Fruit fly (Drosophila melanogaster) whole organism, embryonic: ENCODE measurements around the gene PIG-Q.
A peak's percentile ranks its signal among the peaks of the same experiment; 100 is the strongest.

Source experiments
- Atf-2 ChIP-seq: fragments of 200-800 bp; sonication (Bioruptor generic); optimal IDR thresholded peaks from 2 replicates; lab custom pipeline; 2016; ENCODE audit warnings: missing biosample characterization, missing genetic modification characterization
- Atf6 ChIP-seq: fragments of 200-800 bp; sonication (Bioruptor generic); IDR thresholded peaks from 2 replicates; pipeline ENCODE4 v1.3.6; 2022; ENCODE audit warnings: missing biosample characterization, missing genetic modification characterization
- Bdp1 ChIP-seq: fragments of 200-800 bp; sonication (Bioruptor generic); optimal IDR thresholded peaks from 3 replicates; lab custom pipeline; 2016; ENCODE audit warnings: missing biosample characterization, missing genetic modification characterization
- CG10267 ChIP-seq: fragments of 200-800 bp; sonication (Bioruptor generic); optimal IDR thresholded peaks from 2 replicates; lab custom pipeline; 2018; ENCODE audit warnings: missing biosample characterization, mild to moderate bottlenecking, missing genetic modification characterization, moderate library complexity
- CG12219 ChIP-seq: fragments of 200-800 bp; sonication (Bioruptor generic); optimal IDR thresholded peaks from 3 replicates; lab custom pipeline; 2018; ENCODE audit warnings: missing biosample characterization, mild to moderate bottlenecking, missing genetic modification characterization
- CG12942 ChIP-seq: fragments of 200-800 bp; sonication (Bioruptor generic); optimal IDR thresholded peaks from 3 replicates; lab custom pipeline; 2016; ENCODE audit warnings: missing biosample characterization, missing genetic modification characterization
- CG14014 ChIP-seq: fragments of 200-800 bp; sonication (Bioruptor generic); IDR thresholded peaks from 2 replicates; pipeline ENCODE4 v1.3.6; 2022; ENCODE audit warnings: missing biosample characterization, missing genetic modification characterization
- CG14710 ChIP-seq: fragments of 200-800 bp; sonication (Bioruptor generic); optimal IDR thresholded peaks from 3 replicates; lab custom pipeline; 2019; ENCODE audit warnings: missing biosample characterization, mild to moderate bottlenecking, missing genetic modification characterization, moderate library complexity
- CG17802 ChIP-seq: fragments of 200-800 bp; sonication (Bioruptor generic); optimal IDR thresholded peaks from 2 replicates; lab custom pipeline; 2018; ENCODE audit warnings: missing biosample characterization, mild to moderate bottlenecking, missing genetic modification characterization, moderate library complexity
- CG18764 ChIP-seq: fragments of 200-800 bp; sonication (Bioruptor generic); optimal IDR thresholded peaks from 3 replicates; lab custom pipeline; 2016; ENCODE audit warnings: missing biosample characterization, missing genetic modification characterization
- CG2116 ChIP-seq: fragments of 200-800 bp; sonication (Bioruptor generic); optimal IDR thresholded peaks from 3 replicates; lab custom pipeline; 2018; ENCODE audit warnings: missing biosample characterization, mild to moderate bottlenecking, missing genetic modification characterization
- CG30020 ChIP-seq: fragments of 200-800 bp; optimal IDR thresholded peaks from 2 replicates; lab custom pipeline; 2019; ENCODE audit warnings: missing biosample characterization, mild to moderate bottlenecking, missing genetic modification characterization, moderate library complexity
- CG34224 ChIP-seq: fragments of 200-800 bp; sonication (Bioruptor generic); IDR thresholded peaks from 3 replicates; pipeline ENCODE4 v1.3.6; 2022; ENCODE audit warnings: missing biosample characterization, missing genetic modification characterization; ENCODE audit not compliant: partially characterized antibody
- CG4854 ChIP-seq: fragments of 200-800 bp; sonication (Bioruptor generic); optimal IDR thresholded peaks from 2 replicates; lab custom pipeline; 2016; ENCODE audit warnings: missing biosample characterization, missing genetic modification characterization, inconsistent platforms
- CG6791 ChIP-seq: fragments of 200-800 bp; sonication (Bioruptor generic); IDR thresholded peaks from 3 replicates; pipeline ENCODE4 v1.3.6; 2022; ENCODE audit warnings: missing biosample characterization, missing genetic modification characterization; ENCODE audit not compliant: partially characterized antibody
- CG7372 ChIP-seq: fragments of 200-800 bp; sonication (Bioruptor generic); IDR thresholded peaks from 2 replicates; pipeline ENCODE4 v1.3.6; 2022; ENCODE audit warnings: missing biosample characterization, missing genetic modification characterization
- CG7839 ChIP-seq: fragments of 200-800 bp; sonication (Bioruptor generic); optimal IDR thresholded peaks from 3 replicates; lab custom pipeline; 2018; ENCODE audit warnings: missing biosample characterization, mild to moderate bottlenecking, missing genetic modification characterization, moderate library complexity
- CG8359 ChIP-seq: fragments of 200-800 bp; sonication (Bioruptor generic); optimal IDR thresholded peaks from 2 replicates; lab custom pipeline; 2017; ENCODE audit warnings: missing biosample characterization, mild to moderate bottlenecking, missing genetic modification characterization, borderline replicate concordance
- CG8944 ChIP-seq: fragments of 200-800 bp; sonication (Bioruptor generic); optimal IDR thresholded peaks from 3 replicates; lab custom pipeline; 2016; ENCODE audit warnings: missing biosample characterization, missing genetic modification characterization
- CG9609 ChIP-seq: fragments of 200-800 bp; sonication (Bioruptor generic); optimal IDR thresholded peaks from 3 replicates; lab custom pipeline; 2016; ENCODE audit warnings: missing biosample characterization, missing genetic modification characterization
- CHES-1-like ChIP-seq: fragments of 200-800 bp; sonication (Bioruptor generic); optimal IDR thresholded peaks from 2 replicates; lab custom pipeline; 2016; ENCODE audit warnings: missing biosample characterization, missing genetic modification characterization
- Dip2 ChIP-seq: fragments of 200-800 bp; sonication (Bioruptor generic); IDR thresholded peaks from 2 replicates; pipeline ENCODE4 v1.3.6; 2022; ENCODE audit warnings: missing biosample characterization, missing genetic modification characterization
- Dp ChIP-seq: fragments of 200-800 bp; sonication (Bioruptor generic); optimal IDR thresholded peaks from 2 replicates; lab custom pipeline; 2018; ENCODE audit warnings: missing biosample characterization, mild to moderate bottlenecking, missing genetic modification characterization, moderate library complexity
- ERR ChIP-seq: fragments of 200-800 bp; sonication (Bioruptor generic); optimal IDR thresholded peaks from 2 replicates; lab custom pipeline; 2016; ENCODE audit warnings: missing biosample characterization, missing genetic modification characterization
- Ets97D ChIP-seq: fragments of 200-800 bp; sonication (Bioruptor generic); optimal IDR thresholded peaks from 3 replicates; lab custom pipeline; 2016; ENCODE audit warnings: missing biosample characterization, missing genetic modification characterization
- H2.0 ChIP-seq: fragments of 200-800 bp; sonication (Bioruptor generic); IDR thresholded peaks from 2 replicates; pipeline ENCODE4 v1.3.6; 2022; ENCODE audit warnings: missing biosample characterization, missing genetic modification characterization
- HHEX ChIP-seq: fragments of 200-800 bp; sonication (Bioruptor generic); optimal IDR thresholded peaks from 3 replicates; lab custom pipeline; 2017; ENCODE audit warnings: missing biosample characterization, mild to moderate bottlenecking, missing genetic modification characterization, missing genetic modification reagents
- Hr39 ChIP-seq: fragments of >200 bp; optimal IDR thresholded peaks from 2 replicates; lab custom pipeline; 2017
- Hr51 ChIP-seq, 2 experiments: fragments of 200-800 bp; sonication (Bioruptor generic); optimal IDR thresholded peaks; 2 replicates in 1 of 2; 3 replicates in 1 of 2; lab custom pipeline; 2016 to 2018; ENCODE audit warnings: missing biosample characterization in 2 of 2, missing genetic modification characterization in 2 of 2, mild to moderate bottlenecking in 1 of 2, moderate library complexity in 1 of 2
- Mes4 ChIP-seq: fragments of 200-800 bp; sonication (Bioruptor generic); optimal IDR thresholded peaks from 2 replicates; lab custom pipeline; 2016; ENCODE audit warnings: missing biosample characterization, missing genetic modification characterization
- Six4 ChIP-seq: fragments of 200-800 bp; sonication (Bioruptor generic); optimal IDR thresholded peaks from 2 replicates; lab custom pipeline; 2016; ENCODE audit warnings: missing biosample characterization, missing genetic modification characterization
- Sox100B ChIP-seq: fragments of 200-800 bp; sonication (Bioruptor generic); optimal IDR thresholded peaks from 3 replicates; lab custom pipeline; 2018; ENCODE audit warnings: missing biosample characterization, mild to moderate bottlenecking, missing genetic modification characterization
- ap ChIP-seq: fragments of 200-800 bp; sonication (Bioruptor generic); IDR thresholded peaks from 2 replicates; pipeline ENCODE4 v1.3.6; 2022; ENCODE audit warnings: missing biosample characterization, missing genetic modification characterization
- ash1 ChIP-seq: fragments of 200-800 bp; sonication (Bioruptor generic); optimal IDR thresholded peaks from 2 replicates; lab custom pipeline; 2018; ENCODE audit warnings: missing biosample characterization, mild to moderate bottlenecking, missing genetic modification characterization
- ato ChIP-seq: fragments of 200-800 bp; sonication (Bioruptor generic); IDR thresholded peaks from 2 replicates; pipeline ENCODE4 v1.3.6; 2022; ENCODE audit warnings: missing biosample characterization, missing genetic modification characterization; ENCODE audit not compliant: partially characterized antibody
- bbx ChIP-seq: fragments of 200-800 bp; sonication (Bioruptor generic); IDR thresholded peaks from 2 replicates; pipeline ENCODE4 v1.3.6; 2022; ENCODE audit warnings: missing biosample characterization, missing genetic modification characterization; ENCODE audit not compliant: partially characterized antibody
- cato ChIP-seq: fragments of 200-800 bp; sonication (Bioruptor generic); optimal IDR thresholded peaks from 2 replicates; lab custom pipeline; 2016; ENCODE audit warnings: missing biosample characterization, missing genetic modification characterization, borderline replicate concordance
- cg ChIP-seq: fragments of 200-800 bp; sonication (Bioruptor generic); optimal IDR thresholded peaks from 3 replicates; lab custom pipeline; 2019; ENCODE audit warnings: missing biosample characterization, mild to moderate bottlenecking, missing genetic modification characterization, moderate library complexity
- chm ChIP-seq: fragments of 200-800 bp; sonication (Bioruptor generic); IDR thresholded peaks from 2 replicates; pipeline ENCODE4 v1.3.6; 2022; ENCODE audit warnings: missing biosample characterization, missing genetic modification characterization
- da ChIP-seq: fragments of 200-800 bp; sonication (Bioruptor generic); optimal IDR thresholded peaks from 2 replicates; lab custom pipeline; 2016; ENCODE audit warnings: missing biosample characterization, missing genetic modification characterization
- gcm ChIP-seq: fragments of 200-800 bp; sonication (Bioruptor generic); optimal IDR thresholded peaks from 2 replicates; lab custom pipeline; 2019; ENCODE audit warnings: missing biosample characterization, mild to moderate bottlenecking, missing genetic modification characterization, moderate library complexity
- grau ChIP-seq: fragments of 200-800 bp; optimal IDR thresholded peaks from 3 replicates; lab custom pipeline; 2019; ENCODE audit warnings: missing biosample characterization, mild to moderate bottlenecking, missing genetic modification characterization, moderate library complexity
- jumu ChIP-seq: fragments of 200-800 bp; sonication (Bioruptor generic); optimal IDR thresholded peaks from 3 replicates; lab custom pipeline; 2016; ENCODE audit warnings: missing biosample characterization, missing genetic modification characterization
- odd ChIP-seq: fragments of 200-800 bp; sonication (Bioruptor generic); optimal IDR thresholded peaks from 2 replicates; lab custom pipeline; 2017; ENCODE audit warnings: missing biosample characterization, mild to moderate bottlenecking, missing genetic modification characterization
- peb ChIP-seq: fragments of 200-800 bp; sonication (Bioruptor generic); IDR thresholded peaks from 2 replicates; pipeline ENCODE4 v1.3.6; 2022; ENCODE audit warnings: missing biosample characterization, missing genetic modification characterization
- slbo ChIP-seq: fragments of 200-800 bp; sonication (Bioruptor generic); IDR thresholded peaks from 2 replicates; pipeline ENCODE4 v1.3.6; 2022; ENCODE audit warnings: missing biosample characterization, missing genetic modification characterization
- sug ChIP-seq: fragments of 200-800 bp; optimal IDR thresholded peaks from 2 replicates; lab custom pipeline; 2019; ENCODE audit warnings: missing biosample characterization, mild to moderate bottlenecking, missing genetic modification characterization, moderate library complexity
- tin ChIP-seq: fragments of 200-800 bp; sonication (Bioruptor generic); optimal IDR thresholded peaks from 3 replicates; lab custom pipeline; 2016; ENCODE audit warnings: missing biosample characterization, missing genetic modification characterization
- zen2 ChIP-seq: fragments of 200-800 bp; sonication (Bioruptor generic); IDR thresholded peaks from 3 replicates; pipeline ENCODE4 v1.3.6; 2022; ENCODE audit warnings: missing biosample characterization, missing genetic modification characterization; ENCODE audit not compliant: partially characterized antibody

PIG-Q gene

DNA sequence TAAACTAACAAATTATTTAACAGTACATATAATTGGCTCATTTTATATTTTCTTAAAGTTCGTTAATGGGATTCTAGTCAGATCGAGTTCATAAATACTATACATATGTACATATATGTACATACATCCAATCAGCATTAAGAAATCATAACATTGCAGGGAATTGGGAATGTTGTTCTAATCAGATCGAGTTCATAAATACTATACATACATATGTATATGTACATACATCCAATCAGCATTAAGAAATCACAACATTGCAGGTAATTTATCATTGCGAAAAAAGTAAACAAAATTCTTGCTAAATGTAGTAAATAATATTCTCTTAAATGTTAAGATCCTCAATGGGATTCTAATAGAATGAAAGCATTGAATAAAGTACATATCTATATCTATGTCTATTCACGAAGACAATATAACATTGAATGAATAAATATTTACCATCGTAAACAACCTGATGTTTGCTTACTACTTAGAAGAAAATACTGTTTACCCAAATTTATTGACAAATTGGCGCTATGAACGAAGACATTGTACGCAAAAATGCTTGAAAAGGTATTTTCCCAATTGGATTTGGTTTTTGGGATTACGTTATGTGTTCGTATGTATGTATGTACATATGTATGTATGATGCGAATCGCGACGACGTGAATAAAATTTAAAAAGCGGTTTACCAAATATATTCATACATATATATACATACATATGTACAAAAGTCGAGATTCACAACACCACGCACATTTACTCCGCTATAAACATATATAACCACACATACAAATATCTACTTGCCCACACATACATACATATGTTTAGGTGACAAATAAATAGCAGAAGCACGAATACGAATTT is 24.9 kb downstream of the PIG-Q start (continued):
- TF ChIP-seq Mes4 (peak; percentile 57), Ets97D (no peak), Six4 (GFP tag; lab: Kevin White, UChicago) (no peak), CG8359 (GFP tag; lab: Kevin White, UChicago) (peak; percentile 36), tin (GFP tag; lab: Kevin White, UChicago) (no peak), CG9609 (GFP tag; lab: Kevin White, UChicago) (no peak), bbx (GFP tag; lab: Robert Waterston, UW) (no peak), CG6791 (no peak), H2.0 (GFP tag; lab: Robert Waterston, UW) (no peak), CG8944 (GFP tag; lab: Kevin White, UChicago) (peak; percentile 15), Atf-2 (GFP tag; lab: Kevin White, UChicago) (peak; percentile 44), grau (tag; lab: Kevin White, UChicago) (peak; percentile 76), Sox100B (peak; percentile 85), gcm (GFP tag; lab: Kevin White, UChicago) (peak; percentile 82), peb (no peak), ash1 (peak; percentile 67), CG2116 (GFP tag; lab: Kevin White, UChicago) (peak; percentile 53), Dip2 (GFP tag; lab: Robert Waterston, UW) (no peak), odd (GFP tag; lab: Kevin White, UChicago) (peak; percentile 86), CG30020 (tag; lab: Kevin White, UChicago) (no peak), ato (GFP tag; lab: Robert Waterston, UW) (no peak), CHES-1-like (GFP tag; lab: Kevin White, UChicago) (peak; percentile 68), CG14710 (tag; lab: Kevin White, UChicago) (peak; percentile 78), CG34224 (GFP tag; lab: Robert Waterston, UW) (no peak), zen2 (GFP tag; lab: Robert Waterston, UW) (no peak), cato (no peak), ERR (GFP tag; lab: Kevin White, UChicago) (peak; percentile 27), slbo (GFP tag; lab: Robert Waterston, UW) (no peak), HHEX (GFP tag; lab: Kevin White, UChicago) (peak; percentile 86), CG12942 (GFP tag; lab: Kevin White, UChicago) (peak; percentile 47), cg (peak; percentile 76), CG4854 (GFP tag; lab: Kevin White, UChicago) (peak; percentile 49), CG18764 (GFP tag; lab: Kevin White, UChicago) (peak; percentile 68), Atf6 (GFP tag; lab: Robert Waterston, UW) (peak; percentile 92), Hr39 (lab: Kevin White, UChicago) (no peak), CG7839 (no peak), CG12219 (GFP tag; lab: Kevin White, UChicago) (peak; percentile 66), CG14014 (GFP tag; lab: Robert Waterston, UW) (peak; percentile 80; the same call in 1 of the 2 replicates), CG17802 (tag; lab: Kevin White, UChicago) (no peak), jumu (no peak), ap (peak; percentile 35; the same call in 1 of the 2 replicates), CG10267 (tag; lab: Kevin White, UChicago) (peak; percentile 32), Dp (GFP tag; lab: Kevin White, UChicago) (no peak), da (no peak), chm (GFP tag; lab: Robert Waterston, UW) (no peak), Hr51 (GFP tag; optimal IDR thresholded peaks at IDR 0.05; lab: Kevin White, UChicago) (peak in 1 of 2 experiments; percentile 4), CG7372 (no peak), sug (tag; lab: Kevin White, UChicago) (peak; percentile 84), Bdp1 (GFP tag; lab: Kevin White, UChicago) (no peak)
